Fruit fly (Drosophila melanogaster) S2 (cell line): ENCODE measurements around the gene Hgsnat.

Experiments
- CG8478 ChIP-seq: fragments of >200 bp; optimal IDR thresholded peaks from 2 replicates; lab custom pipeline; 2018
- CTCF ChIP-seq, 2 experiments: fragments of >200 bp; optimal IDR thresholded peaks; 2 replicates each; lab custom pipeline; 2018

- TF ChIP-seq CG8478 (lab: Kevin White, UChicago) (no peak), CTCF (optimal IDR thresholded peaks at IDR 0.05; lab: Kevin White, UChicago) (no peak)
These were observed 21.6 kb upstream of the Hgsnat start for dm6 chrX:4896892-4897291.
